Worm (Caenorhabditis elegans) whole organism, young adult: ENCODE measurements around the gene M05D6.2.

Experiments used
- C17E4.6 ChIP-seq: fragments of 200-800 bp; sonication (Bioruptor generic); IDR thresholded peaks from 2 replicates; pipeline ENCODE4 v1.3.6; 2022; ENCODE audit warnings: missing genetic modification reagents, missing genetic modification characterization, missing compliant biosample characterization
- F52B5.7 ChIP-seq: sonication (generic microtip); optimal IDR thresholded peaks from 2 replicates; lab custom pipeline; 2016; ENCODE audit warnings: mild to moderate bottlenecking, missing genetic modification characterization, missing compliant biosample characterization
- ama-1 ChIP-seq, 3 experiments: fragments of 150-350 bp in 1 of 3; sonication (generic microtip) in 2 of 3; optimal IDR thresholded peaks; 2 replicates each; lab custom pipeline; 2014 to 2018; ENCODE audit warnings: missing biosample characterization in 2 of 3, missing genetic modification characterization in 2 of 3, missing genetic modification reagents in 2 of 3
- attf-5 ChIP-seq: fragments of 200-800 bp; sonication (Bioruptor generic); optimal IDR thresholded peaks from 2 replicates; lab custom pipeline; 2018; ENCODE audit warnings: mild to moderate bottlenecking, missing genetic modification characterization, missing compliant biosample characterization
- ceh-40 ChIP-seq: fragments of 200-800 bp; sonication (Bioruptor generic); IDR thresholded peaks from 2 replicates; pipeline ENCODE4 v1.3.6; 2022; ENCODE audit warnings: missing genetic modification characterization, missing compliant biosample characterization
- let-526 ChIP-seq: fragments of 200-800 bp; sonication (Bioruptor generic); IDR thresholded peaks from 2 replicates; pipeline ENCODE4 v1.3.6; 2022; ENCODE audit warnings: missing genetic modification reagents, missing genetic modification characterization, missing compliant biosample characterization
- nfyb-1 ChIP-seq: fragments of 200-800 bp; sonication (Bioruptor generic); IDR thresholded peaks from 2 replicates; pipeline ENCODE4 v1.3.6; 2022; ENCODE audit warnings: missing genetic modification reagents, missing genetic modification characterization, missing compliant biosample characterization
- nhr-179 ChIP-seq: sonication (generic microtip); optimal IDR thresholded peaks from 2 replicates; lab custom pipeline; 2016; ENCODE audit warnings: mild to moderate bottlenecking, missing genetic modification characterization, missing compliant biosample characterization
- nhr-90 ChIP-seq: sonication (generic microtip); optimal IDR thresholded peaks from 2 replicates; lab custom pipeline; 2016; ENCODE audit warnings: missing genotype, mild to moderate bottlenecking, missing genetic modification characterization, missing compliant biosample characterization
- somi-1 ChIP-seq: fragments of 200-800 bp; sonication (Bioruptor generic); optimal IDR thresholded peaks from 2 replicates; lab custom pipeline; 2018; ENCODE audit warnings: mild to moderate bottlenecking, missing genetic modification characterization, missing compliant biosample characterization
- unc-130 ChIP-seq: sonication (generic microtip); optimal IDR thresholded peaks from 2 replicates; lab custom pipeline; 2016; ENCODE audit warnings: missing genetic modification reagents, missing genetic modification characterization, missing compliant biosample characterization
- ztf-3 ChIP-seq: fragments of 200-800 bp; sonication (Bioruptor generic); optimal IDR thresholded peaks from 2 replicates; lab custom pipeline; 2018; ENCODE audit warnings: mild to moderate bottlenecking, missing genetic modification characterization, missing compliant biosample characterization

- TF ChIP-seq somi-1 (GFP tag; lab: Kevin White, UChicago), result no peak
- TF ChIP-seq C17E4.6 (GFP tag; lab: Robert Waterston, UW), result no peak
- no peak for TF ChIP-seq let-526 (GFP tag; lab: Robert Waterston, UW)
- peak; percentile 61 for TF ChIP-seq ama-1 (optimal IDR thresholded peaks at IDR 0.05; lab: Kevin White, UChicago)
- TF ChIP-seq ama-1 (GFP tag; optimal IDR thresholded peaks at IDR 0.05; lab: Kevin White, UChicago), result no peak
- TF ChIP-seq unc-130 (GFP tag; lab: Kevin White, UChicago), result no peak
- TF ChIP-seq ztf-3 (GFP tag; lab: Kevin White, UChicago), result no peak
- TF ChIP-seq ceh-40 (GFP tag; lab: Robert Waterston, UW), result no peak
- no peak for TF ChIP-seq nfyb-1 (GFP tag; lab: Robert Waterston, UW)
- TF ChIP-seq nhr-90 (tag; lab: Kevin White, UChicago), result no peak
- no peak for TF ChIP-seq nhr-179
- TF ChIP-seq F52B5.7 (tag; lab: Kevin White, UChicago), result no peak
- TF ChIP-seq attf-5 (GFP tag; lab: Kevin White, UChicago), result peak; percentile 43
Measured at ce11 chrII:8483124-8483792, 15.3 kb downstream of the M05D6.2 start.
